Fruit fly (Drosophila melanogaster): ENCODE measurements around the gene tal-AA.

The tal-AA gene

dm6 chr3R:13807330-13807729 lies 5.6 kb upstream of the tal-AA start:
- TF ChIP-seq CG14965 (GFP tag; optimal IDR thresholded peaks at IDR 0.05; ENCODE audit: borderline replicate concordance) (no peak), CG13287 (GFP tag; IDR thresholded peaks at IDR 0.05; ENCODE audit: partially characterized antibody) (no peak), crol (GFP tag; IDR thresholded peaks at IDR 0.05) (peak; percentile 59), Ravus (GFP tag; IDR thresholded peaks at IDR 0.05) (no peak), hth (optimal IDR thresholded peaks at IDR 0.05) (no peak), sna (GFP tag; IDR thresholded peaks at IDR 0.05; ENCODE audit: partially characterized antibody) (no peak), Ets65A (GFP tag) (peak; percentile 26)

dm6 chr3R:13807906-13808305 lies 5.0 kb upstream of the tal-AA start:
- TF ChIP-seq Gug (GFP tag; IDR thresholded peaks at IDR 0.05) = no peak
- TF ChIP-seq CG8359 (GFP tag; optimal IDR thresholded peaks at IDR 0.05; ENCODE audit: borderline replicate concordance) = no peak
- no peak for TF ChIP-seq sisA (GFP tag; IDR thresholded peaks at IDR 0.05)
- 0 out of 2 replicates have a peak, but pooled peaks have one; percentile 45 for TF ChIP-seq Drgx (GFP tag; IDR thresholded peaks at IDR 0.05)
- no peak for TF ChIP-seq az2 (GFP tag; optimal IDR thresholded peaks at IDR 0.05)
- peak; percentile 42 for TF ChIP-seq sens (GFP tag)
- no peak for TF ChIP-seq CG1602 (GFP tag; optimal IDR thresholded peaks at IDR 0.05)
- TF ChIP-seq bsh (GFP tag; optimal IDR thresholded peaks at IDR 0.05) = peak in 1 of 2 experiments; percentile 38
- TF ChIP-seq B-H1 (GFP tag; IDR thresholded peaks at IDR 0.05) = no peak
- no peak for TF ChIP-seq Kr (GFP tag; optimal IDR thresholded peaks at IDR 0.05)
- TF ChIP-seq nmo (GFP tag; optimal IDR thresholded peaks at IDR 0.05) = peak; percentile 14
- 0 out of 3 replicates have a peak, but pooled peaks have one; percentile 18 for TF ChIP-seq CG17361 (GFP tag; IDR thresholded peaks at IDR 0.05)
- TF ChIP-seq dmrt99B (tag; optimal IDR thresholded peaks at IDR 0.05) = no peak

dm6 chr3R:13809261-13809660 lies 3.6 kb upstream of the tal-AA start:
- no peak for TF ChIP-seq CG33213 (GFP tag; optimal IDR thresholded peaks at IDR 0.05)
- no peak for TF ChIP-seq knrl (GFP tag; IDR thresholded peaks at IDR 0.05; ENCODE audit: partially characterized antibody)
- peak; percentile 79 for TF ChIP-seq CG15479 (GFP tag; optimal IDR thresholded peaks at IDR 0.05)
- TF ChIP-seq twi (tag; optimal IDR thresholded peaks at IDR 0.05) = peak; percentile 76

- TF ChIP-seq sim (GFP tag; IDR thresholded peaks at IDR 0.05) = no peak
- TF ChIP-seq CG2202 (tag; optimal IDR thresholded peaks at IDR 0.05) = no peak
- TF ChIP-seq CG16815 (GFP tag; optimal IDR thresholded peaks at IDR 0.05) = no peak
Measured at dm6 chr3R:13810308-13810707, 2.6 kb upstream of the tal-AA start.

- TF ChIP-seq tll (GFP tag; optimal IDR thresholded peaks at IDR 0.05) (peak in 1 of 2 experiments; percentile 95), H15 (GFP tag; IDR thresholded peaks at IDR 0.05) (no peak), Trl (optimal IDR thresholded peaks at IDR 0.05) (no peak), Trl (GFP tag; optimal IDR thresholded peaks at IDR 0.05) (no peak), Mes4 (GFP tag; optimal IDR thresholded peaks at IDR 0.05) (no peak), zen (tag; optimal IDR thresholded peaks at IDR 0.05) (peak; percentile 94), sim (GFP tag; IDR thresholded peaks at IDR 0.05) (no peak), CG10366 (GFP tag; IDR thresholded peaks at IDR 0.05) (no peak), CG10462 (GFP tag; optimal IDR thresholded peaks at IDR 0.05) (no peak), prd (optimal IDR thresholded peaks at IDR 0.05) (no peak), prd (GFP tag; IDR thresholded peaks at IDR 0.05) (no peak), Rfx (GFP tag; IDR thresholded peaks at IDR 0.05) (no peak), CG30431 (GFP tag; optimal IDR thresholded peaks at IDR 0.05) (no peak), lbe (GFP tag; optimal IDR thresholded peaks at IDR 0.05) (no peak), CG13287 (GFP tag; IDR thresholded peaks at IDR 0.05; ENCODE audit: partially characterized antibody) (no peak), hbn (GFP tag; IDR thresholded peaks at IDR 0.05; ENCODE audit: partially characterized antibody) (no peak), crp (GFP tag; optimal IDR thresholded peaks at IDR 0.05) (no peak), z (GFP tag; IDR thresholded peaks at IDR 0.05) (no peak), Atf-2 (GFP tag; optimal IDR thresholded peaks at IDR 0.05) (no peak), dati (GFP tag; IDR thresholded peaks at IDR 0.05) (no peak), CG13624 (GFP tag; optimal IDR thresholded peaks at IDR 0.05) (no peak), cad (GFP tag; optimal IDR thresholded peaks at IDR 0.05) (peak; percentile 60)
Measured at dm6 chr3R:13811737-13812136, 1.2 kb upstream of the tal-AA start.
